Worm (Caenorhabditis elegans): ENCODE results near the gene B0454.6.

Gene B0454.6

DNA sequence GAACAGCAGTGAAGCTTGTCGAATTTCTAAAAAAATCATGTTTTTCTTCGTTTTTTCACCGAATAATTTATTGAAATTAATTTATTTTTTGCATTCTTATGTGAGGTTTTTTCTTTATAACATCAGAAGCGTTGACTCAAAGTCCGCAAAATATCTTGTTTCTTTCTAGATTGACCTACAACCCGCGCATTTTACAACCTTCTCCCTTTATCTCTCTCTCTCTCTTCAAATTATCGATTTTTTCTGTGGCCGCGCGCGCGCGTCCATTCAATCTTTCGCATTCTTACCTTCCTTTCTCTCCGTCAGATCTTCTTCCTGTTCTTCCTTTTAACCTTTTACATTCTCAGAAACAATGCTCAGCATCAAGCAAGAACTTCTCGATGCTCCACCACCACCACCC lies 27.1 kb upstream of the B0454.6 start, which contains the start of gene lido-12:
TSS of gene lido-12 (plus strand) at position 301 of the 400 bp plus-strand sequence.
- TF ChIP-seq nhr-10 (tag; optimal IDR thresholded peaks at IDR 0.05) (no peak), Y55F3AM.14 (GFP tag; optimal IDR thresholded peaks at IDR 0.05) (no peak), unc-39 (tag; optimal IDR thresholded peaks at IDR 0.05) (no peak), nhr-21 (tag; optimal IDR thresholded peaks at IDR 0.05) (no peak), F13H6.1 (tag; optimal IDR thresholded peaks at IDR 0.05) (no peak), sem-4 (tag; optimal IDR thresholded peaks at IDR 0.05) (no peak), C34F6.9 (tag; optimal IDR thresholded peaks at IDR 0.05) (no peak), zag-1 (tag; optimal IDR thresholded peaks at IDR 0.05) (no peak), nhr-129 (tag; optimal IDR thresholded peaks at IDR 0.05) (no peak), mbf-1 (tag; optimal IDR thresholded peaks at IDR 0.05) (no peak), unc-55 (GFP tag; optimal IDR thresholded peaks at IDR 0.05) (no peak), sma-3 (GFP tag; optimal IDR thresholded peaks at IDR 0.05) (no peak), nhr-25 (tag; optimal IDR thresholded peaks at IDR 0.05) (no peak), elt-1 (tag; optimal IDR thresholded peaks at IDR 0.05) (no peak), gmeb-1 (tag; optimal IDR thresholded peaks at IDR 0.05) (no peak), lin-11 (tag; optimal IDR thresholded peaks at IDR 0.05) (no peak), ceh-82 (tag; optimal IDR thresholded peaks at IDR 0.05) (no peak), ztf-4 (tag; optimal IDR thresholded peaks at IDR 0.05) (no peak)

DNA sequence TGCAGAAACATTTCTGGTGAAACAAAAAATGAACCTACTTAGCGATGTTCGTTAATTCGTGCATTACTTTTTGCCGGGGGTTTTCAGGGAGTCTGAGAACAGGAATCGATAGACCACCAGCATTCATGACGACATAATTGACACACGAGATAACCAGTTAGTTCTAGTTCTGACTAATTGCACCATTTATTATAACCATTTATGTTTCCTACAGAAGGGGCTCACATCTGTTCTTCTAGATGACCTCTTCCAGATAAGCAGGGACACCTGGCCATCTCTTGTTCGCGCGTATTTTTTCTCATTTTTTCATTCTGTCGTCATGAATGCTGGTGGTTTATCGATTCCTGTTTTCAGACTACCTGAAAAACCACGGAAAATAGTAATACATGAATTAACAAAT lies 24.2 kb upstream of the B0454.6 start, which contains the start of gene sdz-5:
TSS of gene sdz-5 (plus strand) at position 301 of the 400 bp plus-strand sequence.
- TF ChIP-seq zag-1 (tag; optimal IDR thresholded peaks at IDR 0.05), result no peak
- TF ChIP-seq mab-5 (tag; optimal IDR thresholded peaks at IDR 0.05), result no peak
- TF ChIP-seq crh-2 (tag; optimal IDR thresholded peaks at IDR 0.05), result no peak
- no peak for TF ChIP-seq nhr-11 (tag; optimal IDR thresholded peaks at IDR 0.05)
- TF ChIP-seq mbf-1 (tag; optimal IDR thresholded peaks at IDR 0.05), result no peak
- no peak for TF ChIP-seq nhr-21 (tag; optimal IDR thresholded peaks at IDR 0.05)
- TF ChIP-seq aly-2 (tag; optimal IDR thresholded peaks at IDR 0.05), result no peak
- no peak for TF ChIP-seq elt-1 (tag; optimal IDR thresholded peaks at IDR 0.05)
- no peak for TF ChIP-seq F13H6.1 (tag; optimal IDR thresholded peaks at IDR 0.05)

DNA sequence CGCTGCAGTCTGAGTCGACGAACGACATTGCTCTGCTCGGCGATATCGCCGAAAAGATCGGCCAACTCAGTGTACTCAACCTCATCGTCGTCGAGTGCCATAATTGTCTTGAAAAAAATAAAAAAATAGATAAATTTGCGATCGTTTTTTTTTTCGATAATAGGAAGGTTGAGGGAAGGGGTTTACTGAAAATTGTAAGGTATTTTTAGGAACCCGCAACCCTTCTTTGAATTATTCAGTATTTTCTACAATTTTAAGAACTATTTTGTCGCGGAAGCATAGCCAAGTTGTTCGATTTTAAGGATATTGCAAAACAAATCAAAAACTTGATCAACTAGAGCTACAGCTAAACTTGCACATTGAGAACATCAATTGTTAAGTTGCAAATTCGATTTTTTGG lies 20.4 kb upstream of the B0454.6 start, which contains the start of gene C41H7.9:
TSS of gene C41H7.9 (minus strand) at position 101 of the 400 bp plus-strand sequence.
- TF ChIP-seq alr-1 (tag; optimal IDR thresholded peaks at IDR 0.05) (no peak), peb-1 (tag; optimal IDR thresholded peaks at IDR 0.05) (no peak), ztf-11 (tag; optimal IDR thresholded peaks at IDR 0.05) (no peak)

DNA sequence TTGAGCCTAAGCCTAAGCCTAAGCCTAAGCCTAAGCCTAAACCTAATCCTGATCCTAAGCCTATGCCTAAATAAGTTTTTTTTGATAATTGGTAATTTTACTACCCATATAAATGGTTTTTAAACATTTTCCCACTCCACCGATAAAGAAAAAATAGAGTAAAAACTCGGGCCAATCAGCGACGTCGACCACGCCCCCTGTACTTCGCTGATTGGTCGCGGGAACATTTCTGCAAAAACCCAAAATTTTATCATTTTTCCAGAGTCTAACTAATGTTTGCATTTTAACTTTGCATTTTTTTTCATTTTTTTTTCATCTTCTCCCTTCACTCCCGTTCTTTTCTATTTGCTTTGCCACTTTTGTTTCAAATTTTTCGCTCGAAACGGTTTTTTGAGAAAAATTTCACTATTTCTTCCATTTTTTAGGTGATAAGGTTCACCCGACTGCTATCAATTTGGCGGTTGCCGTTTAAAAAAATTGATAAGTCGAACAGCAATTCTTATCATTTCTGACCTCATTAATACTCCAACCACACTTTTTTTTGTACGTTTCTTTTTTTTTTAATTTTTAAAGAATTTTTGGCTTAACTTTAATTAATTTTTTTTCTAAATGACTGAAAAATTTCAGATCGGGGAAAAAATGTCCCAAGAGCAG lies 18.3 kb upstream of the B0454.6 start, which contains the start of gene C41H7.2:
TSS of gene C41H7.2 (plus strand) at position 622 of the 654 bp plus-strand sequence.
- TF ChIP-seq nhr-23 (tag; optimal IDR thresholded peaks at IDR 0.05) (no peak), fos-1 (tag; optimal IDR thresholded peaks at IDR 0.05) (peak; percentile 85), crh-2 (tag; optimal IDR thresholded peaks at IDR 0.05) (peak; percentile 4)

DNA sequence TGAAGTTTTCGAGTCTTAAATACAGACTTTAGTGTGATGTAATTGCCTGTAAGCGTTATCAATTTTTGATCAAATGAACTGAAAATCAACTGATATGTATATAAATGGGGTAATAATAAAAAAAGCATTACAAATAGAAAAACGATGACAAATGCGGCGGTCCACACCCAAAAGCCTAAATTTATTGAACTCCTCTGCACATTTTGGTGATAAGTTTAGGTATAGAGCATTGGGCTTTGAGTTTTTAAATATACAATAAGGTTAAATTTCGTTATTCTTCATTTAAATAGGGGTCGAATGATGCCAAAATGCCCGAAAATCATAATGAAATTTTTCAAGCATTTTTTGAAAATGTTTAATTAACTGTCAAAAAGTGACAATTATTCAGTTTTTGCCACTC lies 12.8 kb upstream of the B0454.6 start, which contains the start of gene clec-3:
TSS of gene clec-3 (minus strand) at position 101 of the 400 bp plus-strand sequence.
- TF ChIP-seq zag-1 (tag; optimal IDR thresholded peaks at IDR 0.05) (no peak), nhr-11 (tag; optimal IDR thresholded peaks at IDR 0.05) (no peak), ama-1 (optimal IDR thresholded peaks at IDR 0.05) (no peak), lin-13 (GFP tag; optimal IDR thresholded peaks at IDR 0.05) (no peak), unc-39 (tag; optimal IDR thresholded peaks at IDR 0.05) (no peak), nhr-23 (tag; optimal IDR thresholded peaks at IDR 0.05) (no peak), unc-55 (GFP tag; optimal IDR thresholded peaks at IDR 0.05) (no peak), snpc-4 (tag; optimal IDR thresholded peaks at IDR 0.05) (no peak), ztf-1 (GFP tag; conservative IDR thresholded peaks at IDR 0.05) (no peak), nhr-129 (tag; optimal IDR thresholded peaks at IDR 0.05) (no peak), fos-1 (tag; optimal IDR thresholded peaks at IDR 0.05) (no peak), ZK546.5 (tag; optimal IDR thresholded peaks at IDR 0.05) (no peak), nhr-10 (tag; optimal IDR thresholded peaks at IDR 0.05) (no peak), sma-3 (GFP tag; optimal IDR thresholded peaks at IDR 0.05) (no peak), mab-5 (tag; optimal IDR thresholded peaks at IDR 0.05) (no peak), Y55F3AM.14 (GFP tag; optimal IDR thresholded peaks at IDR 0.05) (no peak)

DNA sequence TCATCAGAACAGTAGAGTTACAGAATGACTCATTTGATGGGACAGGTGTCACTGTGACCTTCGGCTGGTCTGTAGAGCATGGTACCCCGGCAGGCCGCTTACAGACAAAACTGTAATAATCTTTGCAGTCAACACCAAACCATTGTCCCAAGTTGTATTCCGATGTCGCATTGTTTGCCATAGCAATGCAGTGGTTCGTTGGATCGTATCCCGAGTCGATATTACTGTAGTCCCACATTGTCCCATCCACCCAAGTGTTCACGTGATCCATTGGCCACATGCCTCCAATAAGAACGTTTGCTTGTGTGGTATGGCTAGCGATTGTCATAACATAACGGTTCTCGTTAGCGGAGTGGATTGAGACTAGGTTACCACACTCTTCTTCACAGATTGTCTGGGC lies 11.7 kb upstream of the B0454.6 start:
- no peak for TF ChIP-seq ceh-82 (tag; optimal IDR thresholded peaks at IDR 0.05)
- TF ChIP-seq nhr-10 (tag; optimal IDR thresholded peaks at IDR 0.05), result no peak
- TF ChIP-seq unc-62 (GFP tag; optimal IDR thresholded peaks at IDR 0.05), result no peak
- no peak for TF ChIP-seq lin-39 (tag; optimal IDR thresholded peaks at IDR 0.05)
- TF ChIP-seq C34F6.9 (tag; optimal IDR thresholded peaks at IDR 0.05), result no peak
- TF ChIP-seq lin-11 (tag; optimal IDR thresholded peaks at IDR 0.05), result no peak
- no peak for TF ChIP-seq sem-4 (tag; optimal IDR thresholded peaks at IDR 0.05)
- TF ChIP-seq lin-13 (GFP tag; optimal IDR thresholded peaks at IDR 0.05), result no peak
- no peak for TF ChIP-seq blmp-1 (tag; optimal IDR thresholded peaks at IDR 0.05; ENCODE audit: insufficient read depth)
- no peak for TF ChIP-seq ZK546.5 (tag; optimal IDR thresholded peaks at IDR 0.05)
- TF ChIP-seq lsy-2 (tag; optimal IDR thresholded peaks at IDR 0.05), result no peak
- TF ChIP-seq nhr-6 (tag; optimal IDR thresholded peaks at IDR 0.05), result no peak
- TF ChIP-seq unc-55 (GFP tag; optimal IDR thresholded peaks at IDR 0.05), result no peak
- no peak for TF ChIP-seq nhr-21 (tag; optimal IDR thresholded peaks at IDR 0.05)
- no peak for TF ChIP-seq ztf-11 (tag; optimal IDR thresholded peaks at IDR 0.05)
- TF ChIP-seq ama-1 (optimal IDR thresholded peaks at IDR 0.05), result no peak
- TF ChIP-seq aly-2 (tag; optimal IDR thresholded peaks at IDR 0.05), result no peak
- no peak for TF ChIP-seq elt-3 (tag; optimal IDR thresholded peaks at IDR 0.05)
- no peak for TF ChIP-seq mdl-1 (tag; optimal IDR thresholded peaks at IDR 0.05)
- TF ChIP-seq sma-3 (GFP tag; optimal IDR thresholded peaks at IDR 0.05), result no peak
